Worm (Caenorhabditis elegans): ENCODE results near the gene clc-4.

The clc-4 gene

DNA sequence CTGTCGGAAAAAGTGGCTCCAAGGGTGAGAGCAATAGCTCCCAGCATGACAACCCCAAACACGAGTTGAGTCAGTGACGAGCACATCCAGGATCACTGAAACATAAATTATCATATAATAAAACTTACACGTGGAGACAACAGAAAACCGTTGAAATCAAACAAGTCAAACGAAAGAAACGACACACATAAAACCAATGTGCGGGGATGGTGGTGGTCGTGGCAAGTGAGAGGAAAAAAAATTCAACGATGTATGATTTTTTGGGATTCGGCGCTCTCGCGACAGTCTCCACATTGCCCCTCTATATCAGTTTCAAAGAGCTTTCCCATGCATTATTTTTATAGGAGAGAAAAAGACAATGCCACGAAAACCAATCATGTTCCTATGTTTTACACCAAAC lies at the start of gene clc-4:
TSS of gene clc-4 (minus strand) at position 101 of the 400 bp plus-strand sequence.
- TF ChIP-seq him-1 (tag; optimal IDR thresholded peaks at IDR 0.05) (no peak), W03F9.2 (tag; optimal IDR thresholded peaks at IDR 0.05) (no peak)

DNA sequence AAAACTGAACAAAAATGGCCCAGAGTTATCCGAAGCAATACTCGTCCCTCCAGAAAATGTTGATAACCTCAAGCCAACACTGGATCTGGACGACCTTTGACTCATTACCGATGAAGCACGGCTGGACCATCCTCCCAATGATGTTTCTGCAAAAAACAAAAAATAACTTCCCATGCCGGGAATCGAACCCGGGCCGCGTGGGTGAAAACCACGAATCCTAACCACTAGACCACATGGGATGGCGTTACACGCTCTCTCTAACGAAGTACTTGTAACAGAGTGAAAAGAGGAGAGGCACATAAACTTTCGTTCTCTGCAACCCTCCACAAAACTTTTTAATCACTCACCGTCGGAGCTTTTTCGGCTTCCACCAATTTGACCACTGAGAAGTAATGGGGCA lies 37.4 kb upstream of the clc-4 start:
- no peak for TF ChIP-seq W03F9.2 (tag; optimal IDR thresholded peaks at IDR 0.05)
- peak; percentile 41 for TF ChIP-seq dao-5 (tag; optimal IDR thresholded peaks at IDR 0.05)
- TF ChIP-seq him-1 (tag; optimal IDR thresholded peaks at IDR 0.05): peak; percentile 62

- TF ChIP-seq him-1 (tag; optimal IDR thresholded peaks at IDR 0.05) (no peak), W03F9.2 (tag; optimal IDR thresholded peaks at IDR 0.05) (no peak), dao-5 (tag; optimal IDR thresholded peaks at IDR 0.05) (no peak)
Observed at ce11 chrX:10820511-10820910, 36.8 kb upstream of the clc-4 start, which contains the start of gene F31B12.3. Gene F31B12.3, minus strand, starts transcription at chrX:10820611.

- TF ChIP-seq him-1 (tag; optimal IDR thresholded peaks at IDR 0.05): no peak
- TF ChIP-seq W03F9.2 (tag; optimal IDR thresholded peaks at IDR 0.05): no peak
- no peak for TF ChIP-seq dao-5 (tag; optimal IDR thresholded peaks at IDR 0.05)
Observed at ce11 chrX:10804441-10804840, 20.7 kb upstream of the clc-4 start, which contains the start of gene F31B12.4. Gene F31B12.4, plus strand, starts transcription at chrX:10804741.

ce11 chrX:10794647-10795046 lies 10.9 kb upstream of the clc-4 start, which contains the start of gene T05A10.6:
Gene T05A10.6, minus strand, starts transcription at chrX:10794747.
- TF ChIP-seq W03F9.2 (tag; optimal IDR thresholded peaks at IDR 0.05) (no peak), dao-5 (tag; optimal IDR thresholded peaks at IDR 0.05) (no peak), him-1 (tag; optimal IDR thresholded peaks at IDR 0.05) (no peak)

DNA sequence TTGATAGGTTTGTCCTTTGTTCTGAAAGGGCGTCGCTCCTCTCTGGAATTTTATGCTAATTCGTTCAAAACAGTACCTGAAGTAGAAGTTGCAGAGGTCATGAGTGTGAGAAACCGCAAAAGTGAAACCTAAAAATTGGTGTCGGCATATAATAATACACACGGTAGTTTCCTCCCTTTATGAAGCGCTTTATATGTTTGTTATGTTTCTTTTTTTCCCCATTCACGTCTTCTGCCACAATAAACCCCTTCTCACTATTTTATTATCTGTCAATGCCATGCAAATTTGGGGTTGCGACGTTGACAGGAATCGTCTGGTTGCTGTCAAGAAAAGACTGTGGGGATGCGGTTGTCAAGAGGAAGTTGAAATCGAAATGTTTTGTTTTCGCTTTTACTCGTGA lies 8.7 kb upstream of the clc-4 start, which contains the start of gene vap-2:
TSS of gene vap-2 (minus strand) at position 101 of the 400 bp plus-strand sequence.
- TF ChIP-seq him-1 (tag; optimal IDR thresholded peaks at IDR 0.05): no peak
- no peak for TF ChIP-seq W03F9.2 (tag; optimal IDR thresholded peaks at IDR 0.05)
- TF ChIP-seq dao-5 (tag; optimal IDR thresholded peaks at IDR 0.05): no peak

DNA sequence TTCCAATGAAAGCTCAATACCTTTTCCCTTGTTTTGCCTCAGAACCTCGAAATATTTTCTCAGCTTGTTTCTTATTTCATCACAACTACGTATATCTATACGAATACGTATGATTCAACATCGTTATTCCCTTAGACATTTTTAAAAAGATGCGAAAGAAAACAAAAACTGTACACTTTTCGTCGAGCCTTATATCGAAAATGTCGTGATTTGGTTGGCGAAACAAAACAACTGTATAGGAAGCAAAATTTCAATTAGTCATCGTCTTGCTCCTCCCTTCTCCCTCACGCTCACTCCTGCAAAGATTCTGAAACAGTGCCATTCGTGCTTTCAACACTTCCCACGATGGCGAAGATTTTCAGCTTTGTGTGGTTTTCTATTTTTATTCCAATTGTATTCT lies 3.5 kb upstream of the clc-4 start, which contains the start of gene ttr-14:
TSS of gene ttr-14 (plus strand) at position 301 of the 400 bp plus-strand sequence.
- no peak for TF ChIP-seq dao-5 (tag; optimal IDR thresholded peaks at IDR 0.05)
- no peak for TF ChIP-seq W03F9.2 (tag; optimal IDR thresholded peaks at IDR 0.05)
- no peak for TF ChIP-seq him-1 (tag; optimal IDR thresholded peaks at IDR 0.05)

DNA sequence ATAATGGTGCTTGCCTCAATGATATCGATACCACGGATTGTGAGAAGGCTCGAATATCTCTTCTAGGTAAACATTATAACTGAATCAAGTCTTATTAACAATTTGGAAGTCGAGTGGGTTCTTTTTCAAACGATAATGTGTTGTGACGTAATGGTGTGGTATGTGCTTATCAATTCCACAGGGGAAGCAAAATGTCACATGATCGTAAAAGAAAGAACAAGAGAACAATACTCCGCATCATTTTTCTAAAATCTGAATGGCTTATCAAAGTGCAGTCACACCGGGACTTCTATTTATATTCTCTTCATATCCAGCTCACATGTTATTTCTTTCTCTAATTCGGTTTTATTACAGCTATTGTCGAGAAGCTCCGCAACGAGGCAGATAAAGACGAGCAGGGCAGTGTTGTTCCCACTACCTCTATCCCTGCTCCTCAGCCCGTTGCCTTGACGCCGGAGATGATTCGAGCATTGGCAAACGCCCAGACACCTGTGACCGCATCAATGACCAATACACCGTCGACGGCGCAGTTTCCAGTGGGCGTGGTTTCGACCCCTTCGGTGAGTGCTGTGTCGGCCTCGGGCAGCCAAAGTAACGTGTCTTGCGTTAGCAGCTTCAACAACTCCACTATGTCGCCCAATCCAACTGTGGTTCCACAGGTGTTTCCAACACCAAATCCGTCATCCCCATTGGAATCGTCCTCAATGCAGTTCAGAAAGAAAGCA lies 3.0 kb downstream of the clc-4 start:
- TF ChIP-seq dao-5 (tag; optimal IDR thresholded peaks at IDR 0.05) (no peak), W03F9.2 (tag; optimal IDR thresholded peaks at IDR 0.05) (no peak), him-1 (tag; optimal IDR thresholded peaks at IDR 0.05) (no peak)

DNA sequence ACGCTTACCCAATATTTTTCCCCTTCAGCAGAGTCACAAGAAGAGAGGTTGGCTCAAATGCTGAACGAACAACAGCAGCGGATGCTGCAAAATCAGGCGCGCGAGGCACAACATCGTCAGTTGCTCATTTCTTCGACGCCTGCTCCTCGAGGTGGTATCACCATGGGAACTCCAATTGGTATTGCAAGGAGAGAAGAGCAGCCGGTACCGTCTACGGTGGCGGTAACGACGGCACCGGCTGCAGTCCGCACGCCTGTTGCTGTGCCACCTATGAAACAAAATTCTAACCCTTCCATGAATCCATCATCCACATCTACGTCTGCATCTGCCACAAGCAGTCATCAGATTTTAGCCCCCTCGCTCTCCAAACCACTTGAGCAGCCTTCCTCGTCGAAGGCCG lies 8.9 kb downstream of the clc-4 start:
- TF ChIP-seq dao-5 (tag; optimal IDR thresholded peaks at IDR 0.05): no peak
- no peak for TF ChIP-seq W03F9.2 (tag; optimal IDR thresholded peaks at IDR 0.05)
- TF ChIP-seq him-1 (tag; optimal IDR thresholded peaks at IDR 0.05): no peak

DNA sequence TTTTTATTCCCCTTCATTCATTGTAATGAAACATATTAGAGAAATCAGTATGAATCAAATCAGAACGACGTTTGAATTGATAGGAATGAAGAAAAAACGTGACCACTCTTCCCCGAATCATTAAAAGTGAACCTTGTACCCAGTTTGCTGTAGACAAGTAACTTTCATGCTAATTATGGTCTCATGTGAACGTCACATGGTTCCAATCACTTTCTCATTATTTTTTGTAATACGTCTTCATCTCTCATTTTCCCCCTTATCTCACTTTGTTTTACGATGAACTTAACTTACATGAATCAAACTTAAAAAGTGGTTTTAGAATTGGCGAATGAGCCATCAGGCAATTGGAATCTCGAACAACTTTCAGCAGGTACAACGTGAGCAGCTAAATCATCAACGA lies 11.0 kb downstream of the clc-4 start:
- no peak for TF ChIP-seq W03F9.2 (tag; optimal IDR thresholded peaks at IDR 0.05)
- TF ChIP-seq dao-5 (tag; optimal IDR thresholded peaks at IDR 0.05): no peak
- no peak for TF ChIP-seq him-1 (tag; optimal IDR thresholded peaks at IDR 0.05)

ce11 chrX:10772165-10772584 lies 11.5 kb downstream of the clc-4 start:
- TF ChIP-seq dao-5 (tag; optimal IDR thresholded peaks at IDR 0.05): no peak
- no peak for TF ChIP-seq W03F9.2 (tag; optimal IDR thresholded peaks at IDR 0.05)
- no peak for TF ChIP-seq him-1 (tag; optimal IDR thresholded peaks at IDR 0.05)

DNA sequence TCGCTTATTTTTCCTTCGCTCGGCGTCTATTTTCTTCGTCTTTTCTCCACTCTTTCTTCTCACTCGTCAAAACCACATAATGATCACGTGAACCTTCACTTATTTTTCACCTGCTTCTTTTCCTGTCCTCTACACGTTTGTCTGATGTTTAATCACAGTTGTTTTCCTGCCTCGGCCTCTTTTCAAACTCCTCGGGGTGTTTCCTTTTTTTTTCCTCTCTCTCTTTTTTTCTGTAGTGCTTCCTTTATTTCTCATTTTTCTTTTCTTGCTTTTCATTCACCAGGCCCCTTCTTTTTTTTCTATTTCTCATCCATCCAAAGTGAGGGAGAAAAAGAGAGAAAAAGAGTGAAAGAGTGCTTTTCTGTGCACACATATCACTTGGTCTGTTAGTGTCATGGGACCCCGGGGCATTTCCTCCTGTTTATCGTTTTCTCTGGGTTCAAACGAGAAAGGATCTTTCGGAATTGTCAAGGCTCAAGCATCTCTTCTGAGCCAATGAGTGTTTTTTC lies 12.7 kb downstream of the clc-4 start:
- TF ChIP-seq dao-5 (tag; optimal IDR thresholded peaks at IDR 0.05) (no peak), W03F9.2 (tag; optimal IDR thresholded peaks at IDR 0.05) (peak; percentile 48), him-1 (tag; optimal IDR thresholded peaks at IDR 0.05) (peak; percentile 83)

ce11 chrX:10769959-10770358 lies 13.8 kb downstream of the clc-4 start:
- TF ChIP-seq W03F9.2 (tag; optimal IDR thresholded peaks at IDR 0.05) (no peak), dao-5 (tag; optimal IDR thresholded peaks at IDR 0.05) (no peak), him-1 (tag; optimal IDR thresholded peaks at IDR 0.05) (no peak)

- TF ChIP-seq W03F9.2 (tag; optimal IDR thresholded peaks at IDR 0.05) (no peak), dao-5 (tag; optimal IDR thresholded peaks at IDR 0.05) (no peak), him-1 (tag; optimal IDR thresholded peaks at IDR 0.05) (no peak)
Observed at ce11 chrX:10769232-10769738, 14.4 kb downstream of the clc-4 start, which contains the start of gene sma-9. Gene sma-9, plus strand, starts transcription at chrX:10769282.

All from whole organism, L4/young adult.